Worm (Caenorhabditis elegans): ENCODE results near the gene mon-2.
"Not testable (repeated sequence)": the region's sequence is repeated elsewhere in the genome, so short reads cannot be mapped to it uniquely, and the experiment has no call there.

mon-2 gene

DNA sequence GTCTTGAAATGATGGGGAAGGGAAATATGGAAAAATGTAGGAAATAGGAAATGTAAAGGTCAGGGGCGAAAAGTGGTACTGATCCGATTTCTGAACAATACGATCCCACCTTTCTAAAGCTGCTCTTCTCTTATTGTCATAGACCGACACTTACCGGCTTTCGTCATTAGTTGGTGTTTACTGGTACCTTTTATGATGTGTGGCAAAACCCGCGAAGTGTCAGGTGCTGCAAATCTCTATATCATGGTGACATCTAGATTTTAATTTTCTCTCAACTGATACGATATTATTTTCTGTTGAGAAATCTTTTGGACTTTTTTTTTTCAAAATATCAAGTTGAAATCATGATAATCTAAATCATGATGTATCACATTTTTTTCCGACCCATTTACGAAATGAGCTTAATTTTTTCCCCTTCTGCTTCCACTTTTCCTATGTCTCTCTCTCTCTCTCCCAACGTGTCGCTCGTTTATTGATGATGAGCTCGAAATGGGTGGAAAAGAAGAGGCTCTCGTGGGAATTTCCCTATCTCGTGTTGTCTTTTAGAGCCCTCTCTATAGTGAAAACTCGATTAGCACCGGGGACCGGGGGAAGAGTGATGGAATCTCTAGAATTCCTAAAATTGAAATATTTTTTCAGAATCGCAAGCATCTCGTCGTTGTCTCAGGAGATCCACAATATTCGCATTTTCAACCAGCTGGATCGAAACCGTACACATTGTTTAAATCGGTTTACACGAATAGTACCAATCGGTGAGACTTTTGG is 34.9 kb downstream of the mon-2 start:
- TF ChIP-seq pha-4 (tag; optimal IDR thresholded peaks at IDR 0.05) (no peak), elt-3 (tag; optimal IDR thresholded peaks at IDR 0.05) (no peak), unc-39 (tag; optimal IDR thresholded peaks at IDR 0.05) (no peak), drap-1 (GFP tag; optimal IDR thresholded peaks at IDR 0.05) (no peak), ceh-83 (GFP tag; optimal IDR thresholded peaks at IDR 0.05) (no peak), ces-1 (GFP tag; optimal IDR thresholded peaks at IDR 0.05) (peak; percentile 68)

- no peak for TF ChIP-seq lin-13 (tag; optimal IDR thresholded peaks at IDR 0.05)
- peak; percentile 91 for TF ChIP-seq nhr-2 (tag; optimal IDR thresholded peaks at IDR 0.05)
These were observed 37.2 kb downstream of the mon-2 start for ce11 chrIV:12133776-12134175.

DNA sequence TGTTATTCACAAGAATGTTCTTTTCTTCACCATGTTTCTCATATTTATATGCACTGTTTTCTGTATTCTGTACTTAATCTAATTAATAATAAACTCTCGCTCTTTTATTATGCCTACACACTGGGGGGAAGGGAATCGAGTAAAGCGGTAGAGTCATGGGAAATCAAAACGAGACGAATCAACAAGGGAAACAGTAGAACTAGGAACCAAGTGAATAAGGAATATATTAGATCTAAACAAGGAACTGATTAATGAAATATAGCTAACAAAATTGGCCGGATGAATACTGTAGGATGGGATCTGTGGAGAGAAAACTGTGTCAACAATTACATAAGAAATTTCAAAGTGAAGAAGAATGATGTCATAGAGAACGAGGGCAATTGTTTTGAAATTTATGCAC is 38.4 kb downstream of the mon-2 start:
- TF ChIP-seq ces-1 (GFP tag; optimal IDR thresholded peaks at IDR 0.05) (peak; percentile 6), lsy-2 (tag; optimal IDR thresholded peaks at IDR 0.05) (no peak)

ce11 chrIV:12138093-12138492 is 41.5 kb downstream of the mon-2 start, which contains the start of gene B0001.4:
TSS of gene B0001.4 (minus strand) at chrIV:12138193.
- not testable (repeated sequence) for TF ChIP-seq blmp-1 (tag; optimal IDR thresholded peaks at IDR 0.05); nhr-12 (tag; optimal IDR thresholded peaks at IDR 0.05); unc-62 (GFP tag; optimal IDR thresholded peaks at IDR 0.05)

- TF ChIP-seq unc-62 (GFP tag; optimal IDR thresholded peaks at IDR 0.05) (no peak), flh-1 (GFP tag; optimal IDR thresholded peaks at IDR 0.05) (no peak), nhr-2 (tag; optimal IDR thresholded peaks at IDR 0.05) (no peak), nhr-28 (tag; optimal IDR thresholded peaks at IDR 0.05) (no peak), hlh-1 (tag; optimal IDR thresholded peaks at IDR 0.05) (no peak), lsy-2 (tag; optimal IDR thresholded peaks at IDR 0.05) (no peak), mls-2 (tag; optimal IDR thresholded peaks at IDR 0.05) (no peak), elt-1 (tag; optimal IDR thresholded peaks at IDR 0.05; ENCODE audit: borderline replicate concordance, insufficient read depth) (no peak), lin-13 (tag; optimal IDR thresholded peaks at IDR 0.05) (no peak), M03D4.4 (tag; optimal IDR thresholded peaks at IDR 0.05) (no peak), elt-3 (tag; optimal IDR thresholded peaks at IDR 0.05) (no peak), snpc-4 (tag; optimal IDR thresholded peaks at IDR 0.05) (no peak), pha-4 (tag; optimal IDR thresholded peaks at IDR 0.05) (no peak), zip-8 (tag; optimal IDR thresholded peaks at IDR 0.05) (no peak)
These were observed 44.4 kb downstream of the mon-2 start, which contains the start of gene B0001.8 for ce11 chrIV:12140959-12141358. TSS of gene B0001.8 (minus strand) at chrIV:12141059.

ce11 chrIV:12143231-12143630 is 46.7 kb downstream of the mon-2 start, which contains the start of gene B0001.5:
TSS of gene B0001.5 (minus strand) at chrIV:12143331.
- no peak for TF ChIP-seq bed-3 (GFP tag; optimal IDR thresholded peaks at IDR 0.05)
- TF ChIP-seq zip-8 (tag; optimal IDR thresholded peaks at IDR 0.05), result no peak
- TF ChIP-seq lin-32 (GFP tag; optimal IDR thresholded peaks at IDR 0.05), result no peak
- no peak for TF ChIP-seq ceh-43 (GFP tag; optimal IDR thresholded peaks at IDR 0.05)
- no peak for TF ChIP-seq mep-1 (tag; optimal IDR thresholded peaks at IDR 0.05)
- TF ChIP-seq elt-1 (tag; optimal IDR thresholded peaks at IDR 0.05; ENCODE audit: borderline replicate concordance, insufficient read depth), result no peak
- TF ChIP-seq lsy-2 (tag; optimal IDR thresholded peaks at IDR 0.05), result no peak
- TF ChIP-seq elt-3 (tag; optimal IDR thresholded peaks at IDR 0.05), result no peak

- TF ChIP-seq sem-2 (GFP tag; optimal IDR thresholded peaks at IDR 0.05) (no peak), ceh-39 (tag; optimal IDR thresholded peaks at IDR 0.05) (no peak), unc-120 (tag; optimal IDR thresholded peaks at IDR 0.05; ENCODE audit: poor library complexity, severe bottlenecking) (no peak), nhr-237 (tag; optimal IDR thresholded peaks at IDR 0.05) (no peak), nhr-2 (tag; optimal IDR thresholded peaks at IDR 0.05) (no peak), lsy-2 (tag; optimal IDR thresholded peaks at IDR 0.05) (no peak), pha-4 (tag; optimal IDR thresholded peaks at IDR 0.05) (no peak), ztf-11 (tag; optimal IDR thresholded peaks at IDR 0.05) (no peak), M03D4.4 (tag; optimal IDR thresholded peaks at IDR 0.05) (no peak), snpc-4 (tag; optimal IDR thresholded peaks at IDR 0.05) (no peak), sptf-1 (tag; optimal IDR thresholded peaks at IDR 0.05) (no peak), nhr-76 (tag; optimal IDR thresholded peaks at IDR 0.05) (no peak), unc-62 (GFP tag; optimal IDR thresholded peaks at IDR 0.05) (no peak), elt-1 (tag; optimal IDR thresholded peaks at IDR 0.05; ENCODE audit: borderline replicate concordance, insufficient read depth) (no peak), drap-1 (GFP tag; optimal IDR thresholded peaks at IDR 0.05) (no peak), tbx-8 (GFP tag; optimal IDR thresholded peaks at IDR 0.05) (no peak), mls-2 (tag; optimal IDR thresholded peaks at IDR 0.05) (no peak)
These were observed 49.1 kb downstream of the mon-2 start, which contains the start of gene B0001.3 for ce11 chrIV:12145681-12146080. TSS of gene B0001.3 (minus strand) at chrIV:12145735.
